Worm (Caenorhabditis elegans) whole organism, L3 larva: Measurements from ENCODE around the gene pmp-1.

Source experiments
- ZK546.5 ChIP-seq: sonication (generic microtip); optimal IDR thresholded peaks from 2 replicates; lab custom pipeline; 2017; ENCODE audit warnings: missing biosample characterization, missing genetic modification characterization
- ama-1 ChIP-seq: fragments of 150-350 bp; optimal IDR thresholded peaks from 2 replicates; lab custom pipeline; 2018
- ceh-28 ChIP-seq: fragments of 150-350 bp; optimal IDR thresholded peaks from 2 replicates; lab custom pipeline; 2014; ENCODE audit warnings: missing biosample characterization, missing genetic modification reagents, missing genetic modification characterization
- egl-27 ChIP-seq: sonication (generic microtip); optimal IDR thresholded peaks from 4 replicates; lab custom pipeline; 2017; ENCODE audit warnings: missing biosample characterization, missing genetic modification reagents, missing genetic modification characterization
- eor-1 ChIP-seq, 2 experiments: fragments of 150-350 bp; optimal IDR thresholded peaks; 2 replicates each; lab custom pipeline; 2014 to 2018; ENCODE audit warnings: missing biosample characterization in 2 of 2, missing genetic modification characterization in 2 of 2
- fkh-10 ChIP-seq: sonication (generic microtip); optimal IDR thresholded peaks from 2 replicates; lab custom pipeline; 2017; ENCODE audit warnings: missing biosample characterization, missing genetic modification reagents, missing genetic modification characterization
- lin-15B ChIP-seq: fragments of 150-350 bp; optimal IDR thresholded peaks from 2 replicates; lab custom pipeline; 2014; ENCODE audit warnings: missing biosample characterization, missing genetic modification characterization
- mdl-1 ChIP-seq: fragments of 150-350 bp; optimal IDR thresholded peaks from 2 replicates; lab custom pipeline; 2014; ENCODE audit warnings: missing biosample characterization, missing genetic modification characterization
- nfya-1 ChIP-seq: sonication (generic microtip); optimal IDR thresholded peaks from 2 replicates; lab custom pipeline; 2017; ENCODE audit warnings: missing genetic modification characterization, mild to moderate bottlenecking, missing compliant biosample characterization, antibody characterized with exemption, moderate library complexity; ENCODE audit not compliant: insufficient read depth
- nhr-11 ChIP-seq: fragments of 150-350 bp; optimal IDR thresholded peaks from 2 replicates; lab custom pipeline; 2014; ENCODE audit warnings: missing biosample characterization, missing genetic modification characterization
- nhr-28 ChIP-seq: fragments of 150-350 bp; optimal IDR thresholded peaks from 2 replicates; lab custom pipeline; 2014; ENCODE audit warnings: missing biosample characterization, missing genetic modification characterization
- nhr-76 ChIP-seq: fragments of 150-350 bp; sonication (generic microtip); optimal IDR thresholded peaks from 5 replicates; lab custom pipeline; 2014; ENCODE audit warnings: missing biosample characterization, missing genetic modification characterization
- unc-62 ChIP-seq: fragments of 150-350 bp; sonication (generic microtip); optimal IDR thresholded peaks from 4 replicates; lab custom pipeline; 2014; ENCODE audit warnings: missing biosample characterization, missing genetic modification reagents, missing genetic modification characterization
- ztf-11 ChIP-seq: fragments of 150-350 bp; optimal IDR thresholded peaks from 2 replicates; lab custom pipeline; 2014; ENCODE audit warnings: missing biosample characterization, missing genetic modification characterization

- TF ChIP-seq nfya-1 (tag; lab: Kevin White, UChicago) (peak; percentile 24), lin-15B (tag; lab: Kevin White, UChicago) (no peak), egl-27 (tag; lab: Kevin White, UChicago) (no peak), ZK546.5 (tag; lab: Kevin White, UChicago) (no peak), nhr-28 (tag; lab: Kevin White, UChicago) (no peak), ama-1 (lab: Kevin White, UChicago) (no peak), ceh-28 (no peak), ztf-11 (tag; lab: Kevin White, UChicago) (no peak), eor-1 (tag; optimal IDR thresholded peaks at IDR 0.05; lab: Kevin White, UChicago) (no peak), nhr-76 (no peak), fkh-10 (GFP tag; lab: Kevin White, UChicago) (no peak), mdl-1 (tag; lab: Kevin White, UChicago) (no peak), unc-62 (no peak), nhr-11 (tag; lab: Kevin White, UChicago) (no peak)
Measured at ce11 chrII:6898017-6898779, 14.6 kb upstream of the pmp-1 start, which contains the start of gene hrpl-1.
